Fruit fly (Drosophila melanogaster) whole organism, embryonic: Measurements from ENCODE around the gene Pvr.

ENCODE experiments used
- B-H2 ChIP-seq: fragments of 200-800 bp; sonication (Bioruptor generic); optimal IDR thresholded peaks from 2 replicates; lab custom pipeline; 2018; ENCODE audit warnings: missing biosample characterization, mild to moderate bottlenecking, missing genetic modification characterization
- BEAF-32 ChIP-seq: fragments of 200-800 bp; sonication (Bioruptor generic); optimal IDR thresholded peaks from 3 replicates; lab custom pipeline; 2017; ENCODE audit warnings: missing biosample characterization, missing genetic modification characterization, mild to moderate bottlenecking, moderate library complexity, missing genetic modification reagents
- CG16813 ChIP-seq: fragments of 200-800 bp; sonication (Bioruptor generic); IDR thresholded peaks from 3 replicates; pipeline ENCODE4 v1.3.6; 2022; ENCODE audit warnings: missing biosample characterization, missing genetic modification characterization; ENCODE audit not compliant: partially characterized antibody
- CG6683 ChIP-seq: fragments of 200-800 bp; sonication (Bioruptor generic); optimal IDR thresholded peaks from 2 replicates; lab custom pipeline; 2017; ENCODE audit warnings: missing biosample characterization, mild to moderate bottlenecking, missing genetic modification characterization, missing genetic modification reagents
- Dll ChIP-seq: fragments of 200-800 bp; sonication (Bioruptor generic); IDR thresholded peaks from 4 replicates; pipeline ENCODE4 v1.3.6; 2022; ENCODE audit warnings: missing biosample characterization, missing genetic modification characterization; ENCODE audit not compliant: partially characterized antibody
- Fer3 ChIP-seq: fragments of 200-800 bp; sonication (Bioruptor generic); optimal IDR thresholded peaks from 2 replicates; lab custom pipeline; 2018; ENCODE audit warnings: missing biosample characterization, mild to moderate bottlenecking, missing genetic modification characterization, moderate library complexity
- dm ChIP-seq: fragments of 200-800 bp; sonication (Bioruptor generic); optimal IDR thresholded peaks from 3 replicates; lab custom pipeline; 2016; ENCODE audit warnings: missing biosample characterization, missing genetic modification characterization
- jigr1 ChIP-seq: fragments of 200-800 bp; sonication (Bioruptor generic); IDR thresholded peaks from 3 replicates; pipeline ENCODE4 v1.3.6; 2022; ENCODE audit warnings: missing biosample characterization, missing genetic modification characterization
- phol ChIP-seq: fragments of 200-800 bp; sonication (Bioruptor generic); optimal IDR thresholded peaks from 3 replicates; lab custom pipeline; 2018; ENCODE audit warnings: missing biosample characterization, mild to moderate bottlenecking, missing genetic modification characterization, moderate library complexity
- toy ChIP-seq: fragments of 200-800 bp; sonication (Bioruptor generic); IDR thresholded peaks from 2 replicates; pipeline ENCODE4 v1.3.6; 2022; ENCODE audit warnings: missing biosample characterization, missing genetic modification characterization
- twi ChIP-seq: fragments of 200-800 bp; optimal IDR thresholded peaks from 2 replicates; lab custom pipeline; 2019; ENCODE audit warnings: missing biosample characterization, mild to moderate bottlenecking, missing genetic modification characterization, moderate library complexity

DNA sequence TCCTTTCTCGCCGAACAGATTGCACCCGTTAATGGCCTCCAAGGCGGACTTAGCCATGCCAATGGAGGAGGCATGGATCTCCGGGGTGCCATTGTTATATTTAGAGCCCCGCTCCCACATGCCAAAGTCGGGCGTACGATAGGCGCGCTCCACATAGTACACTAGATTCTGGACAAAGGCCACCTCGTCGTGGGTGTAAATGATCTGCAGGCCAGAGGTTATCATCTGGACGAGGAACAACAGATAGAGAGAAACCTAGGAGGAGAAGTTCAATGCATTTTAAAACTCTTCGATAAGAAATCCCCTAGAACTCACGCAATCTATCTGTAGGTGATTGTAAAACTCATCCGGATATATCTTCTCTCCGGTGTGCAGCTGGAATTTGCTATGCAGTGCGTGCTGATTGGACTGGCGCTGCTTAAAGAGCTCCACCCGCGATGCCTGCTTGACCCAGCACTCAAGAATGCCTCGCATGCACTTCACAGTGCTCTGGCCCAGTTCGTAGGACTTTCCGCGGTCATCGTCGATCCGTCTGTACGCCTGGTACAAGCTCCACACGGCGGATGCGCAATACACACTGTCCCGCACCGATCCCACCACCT lies 43.9 kb downstream of the Pvr start:
- TF ChIP-seq dm (GFP tag; lab: Kevin White, UChicago) (no peak), B-H2 (no peak), toy (GFP tag; lab: Robert Waterston, UW) (no peak), phol (tag; lab: Kevin White, UChicago) (no peak), CG16813 (no peak), BEAF-32 (GFP tag; lab: Kevin White, UChicago) (no peak), Fer3 (tag; lab: Kevin White, UChicago) (no peak), CG6683 (GFP tag; lab: Kevin White, UChicago) (no peak), jigr1 (GFP tag; lab: Robert Waterston, UW) (no peak), Dll (GFP tag; lab: Robert Waterston, UW) (no peak), twi (no peak)
